Worm (Caenorhabditis elegans) whole organism, L1 larva: ENCODE data around the gene srd-26.

ENCODE experiments used
- C04F5.9 ChIP-seq: sonication (generic microtip); optimal IDR thresholded peaks from 2 replicates; lab custom pipeline; 2016; ENCODE audit warnings: missing genetic modification characterization, missing compliant biosample characterization
- C16A3.4 ChIP-seq: fragments of 150-350 bp; optimal IDR thresholded peaks from 2 replicates; lab custom pipeline; 2014; ENCODE audit warnings: missing biosample characterization, missing genetic modification characterization
- F16B12.6 ChIP-seq: fragments of 150-350 bp; optimal IDR thresholded peaks from 2 replicates; lab custom pipeline; 2014; ENCODE audit warnings: missing biosample characterization, missing genetic modification characterization
- Y116A8C.19 ChIP-seq: sonication (generic microtip); optimal IDR thresholded peaks from 2 replicates; lab custom pipeline; 2016; ENCODE audit warnings: missing compliant biosample characterization, missing genetic modification characterization, borderline replicate concordance
- aha-1 ChIP-seq: fragments of 150-350 bp; optimal IDR thresholded peaks from 2 replicates; lab custom pipeline; 2014; ENCODE audit warnings: missing biosample characterization, missing genetic modification characterization
- alr-1 ChIP-seq: fragments of 200-800 bp; sonication (Bioruptor generic); optimal IDR thresholded peaks from 2 replicates; lab custom pipeline; 2018; ENCODE audit warnings: borderline replicate concordance, mild to moderate bottlenecking, missing genetic modification characterization, missing compliant biosample characterization
- ama-1 ChIP-seq: fragments of 150-350 bp; optimal IDR thresholded peaks from 2 replicates; lab custom pipeline; 2014
- ceh-63 ChIP-seq: fragments of 200-800 bp; sonication (Bioruptor generic); optimal IDR thresholded peaks from 2 replicates; lab custom pipeline; 2018; ENCODE audit warnings: mild to moderate bottlenecking, missing genetic modification characterization, missing compliant biosample characterization
- ceh-82 ChIP-seq, 3 experiments: fragments of 150-350 bp in 1 of 3; sonication (generic microtip) in 2 of 3; optimal IDR thresholded peaks; 2 replicates each; lab custom pipeline; 2014 to 2017; ENCODE audit warnings: missing biosample characterization in 3 of 3, missing genetic modification characterization in 3 of 3
- ceh-88 ChIP-seq: fragments of 200-800 bp; sonication (Bioruptor generic); IDR thresholded peaks from 2 replicates; pipeline ENCODE4 v1.3.6; 2022; ENCODE audit warnings: missing genetic modification characterization, missing compliant biosample characterization
- ceh-90 ChIP-seq: sonication (generic microtip); optimal IDR thresholded peaks from 2 replicates; lab custom pipeline; 2016; ENCODE audit warnings: missing genetic modification characterization, missing compliant biosample characterization
- ces-1 ChIP-seq: fragments of 150-350 bp; optimal IDR thresholded peaks from 2 replicates; lab custom pipeline; 2014; ENCODE audit warnings: missing biosample characterization, missing genetic modification reagents, missing genetic modification characterization
- dpl-1 ChIP-seq, 3 experiments: fragments of 150-350 bp in 2 of 3; sonication (generic microtip) in 1 of 3; optimal IDR thresholded peaks; 2 replicates each; lab custom pipeline; 2014 to 2017; ENCODE audit warnings: missing biosample characterization in 3 of 3, missing genetic modification characterization in 3 of 3, missing genetic modification reagents in 3 of 3
- dsc-1 ChIP-seq: sonication (generic microtip); optimal IDR thresholded peaks from 2 replicates; lab custom pipeline; 2016; ENCODE audit warnings: mild to moderate bottlenecking, missing genetic modification characterization, missing compliant biosample characterization
- egl-13 ChIP-seq: sonication (generic microtip); optimal IDR thresholded peaks from 2 replicates; lab custom pipeline; 2016; ENCODE audit warnings: missing genotype, missing genetic modification reagents, missing genetic modification characterization, missing compliant biosample characterization
- elt-2 ChIP-seq: sonication (generic microtip); optimal IDR thresholded peaks from 2 replicates; lab custom pipeline; 2016; ENCODE audit warnings: missing genetic modification characterization, mild to moderate bottlenecking, inconsistent platforms, missing compliant biosample characterization, missing genetic modification reagents
- ets-5 ChIP-seq: fragments of 200-800 bp; sonication (Bioruptor generic); IDR thresholded peaks from 2 replicates; pipeline ENCODE4 v1.3.6; 2022; ENCODE audit warnings: missing genetic modification characterization, missing compliant biosample characterization
- fkh-10 ChIP-seq: sonication (generic microtip); optimal IDR thresholded peaks from 2 replicates; lab custom pipeline; 2017; ENCODE audit warnings: missing biosample characterization, missing genetic modification reagents, missing genetic modification characterization
- fkh-4 ChIP-seq: sonication (generic microtip); optimal IDR thresholded peaks from 2 replicates; lab custom pipeline; 2016; ENCODE audit warnings: missing compliant biosample characterization, missing genetic modification characterization, borderline replicate concordance
- fkh-8 ChIP-seq: sonication (generic microtip); optimal IDR thresholded peaks from 2 replicates; lab custom pipeline; 2016; ENCODE audit warnings: mild to moderate bottlenecking, missing genetic modification characterization, missing compliant biosample characterization
- fos-1 ChIP-seq: fragments of 150-350 bp; optimal IDR thresholded peaks from 2 replicates; lab custom pipeline; 2014; ENCODE audit warnings: missing biosample characterization, missing genetic modification characterization
- grh-1 ChIP-seq: fragments of 200-800 bp; sonication (Bioruptor generic); IDR thresholded peaks from 2 replicates; pipeline ENCODE4 v1.3.6; 2022; ENCODE audit warnings: missing genetic modification reagents, missing genetic modification characterization, missing compliant biosample characterization
- hlh-17 ChIP-seq: fragments of 200-800 bp; sonication (Bioruptor generic); optimal IDR thresholded peaks from 2 replicates; lab custom pipeline; 2018; ENCODE audit warnings: missing genetic modification characterization, mild to moderate bottlenecking, missing compliant biosample characterization, moderate library complexity, borderline replicate concordance
- hlh-4 ChIP-seq: sonication (generic microtip); optimal IDR thresholded peaks from 2 replicates; lab custom pipeline; 2016; ENCODE audit warnings: mild to moderate bottlenecking, missing genetic modification characterization, missing compliant biosample characterization
- isw-1 ChIP-seq: fragments of 200-800 bp; sonication (Bioruptor generic); IDR thresholded peaks from 2 replicates; pipeline ENCODE4 v1.3.6; 2022; ENCODE audit warnings: missing genetic modification characterization, missing compliant biosample characterization
- lin-13 ChIP-seq: fragments of 150-350 bp; optimal IDR thresholded peaks from 2 replicates; lab custom pipeline; 2014; ENCODE audit warnings: missing biosample characterization, missing genetic modification reagents, missing genetic modification characterization
- lin-15B ChIP-seq: fragments of 150-350 bp; sonication (generic microtip); optimal IDR thresholded peaks from 3 replicates; lab custom pipeline; 2014; ENCODE audit warnings: missing biosample characterization, missing genetic modification characterization
- lin-35 ChIP-seq, 2 experiments: fragments of 150-350 bp; optimal IDR thresholded peaks; 2 replicates each; lab custom pipeline; 2014; ENCODE audit warnings: missing biosample characterization in 2 of 2, missing genetic modification characterization in 2 of 2, missing genetic modification reagents in 2 of 2
- lin-39 ChIP-seq: fragments of 150-350 bp; optimal IDR thresholded peaks from 2 replicates; lab custom pipeline; 2014; ENCODE audit warnings: missing biosample characterization, missing genetic modification reagents, missing genetic modification characterization
- lir-3 ChIP-seq: sonication (generic microtip); optimal IDR thresholded peaks from 2 replicates; lab custom pipeline; 2016; ENCODE audit warnings: mild to moderate bottlenecking, missing genetic modification characterization, moderate library complexity, missing compliant biosample characterization; ENCODE audit not compliant: poor library complexity
- lsy-2 ChIP-seq, 2 experiments: fragments of 150-350 bp; optimal IDR thresholded peaks; 2 replicates each; lab custom pipeline; 2014; ENCODE audit warnings: missing biosample characterization in 2 of 2, missing genetic modification characterization in 2 of 2
- mef-2 ChIP-seq: fragments of 150-350 bp; optimal IDR thresholded peaks from 2 replicates; lab custom pipeline; 2014; ENCODE audit warnings: missing biosample characterization, missing genetic modification characterization
- mep-1 ChIP-seq: fragments of 150-350 bp; optimal IDR thresholded peaks from 2 replicates; lab custom pipeline; 2014; ENCODE audit warnings: missing biosample characterization, missing genetic modification characterization
- nhr-11 ChIP-seq: fragments of 150-350 bp; optimal IDR thresholded peaks from 2 replicates; lab custom pipeline; 2014; ENCODE audit warnings: missing biosample characterization, missing genetic modification characterization
- nhr-12 ChIP-seq: sonication (generic microtip); optimal IDR thresholded peaks from 2 replicates; lab custom pipeline; 2017; ENCODE audit warnings: missing biosample characterization, missing genetic modification characterization
- nhr-20 ChIP-seq: sonication (generic microtip); optimal IDR thresholded peaks from 2 replicates; lab custom pipeline; 2016; ENCODE audit warnings: mild to moderate bottlenecking, missing genetic modification characterization, missing compliant biosample characterization
- nhr-28 ChIP-seq: fragments of 150-350 bp; optimal IDR thresholded peaks from 2 replicates; lab custom pipeline; 2014; ENCODE audit warnings: missing biosample characterization, missing genetic modification characterization
- nhr-71 ChIP-seq: sonication (generic microtip); optimal IDR thresholded peaks from 2 replicates; lab custom pipeline; 2016; ENCODE audit warnings: mild to moderate bottlenecking, missing genetic modification characterization, moderate library complexity, missing compliant biosample characterization
- nhr-77 ChIP-seq: fragments of 150-350 bp; optimal IDR thresholded peaks from 2 replicates; lab custom pipeline; 2014; ENCODE audit warnings: missing biosample characterization, missing genetic modification characterization
- nhr-90 ChIP-seq: sonication (generic microtip); optimal IDR thresholded peaks from 2 replicates; lab custom pipeline; 2016; ENCODE audit warnings: mild to moderate bottlenecking, missing genetic modification characterization, missing compliant biosample characterization; ENCODE audit not compliant: poor library complexity
- pag-3 ChIP-seq: sonication (generic microtip); optimal IDR thresholded peaks from 2 replicates; lab custom pipeline; 2017; ENCODE audit warnings: missing genetic modification characterization, mild to moderate bottlenecking, missing compliant biosample characterization, antibody characterized with exemption, borderline replicate concordance; ENCODE audit not compliant: insufficient read depth
- rnt-1 ChIP-seq: sonication (generic microtip); optimal IDR thresholded peaks from 2 replicates; lab custom pipeline; 2016; ENCODE audit warnings: mild to moderate bottlenecking, missing genetic modification characterization, moderate library complexity, missing compliant biosample characterization
- snpc-4 ChIP-seq: fragments of 150-350 bp; optimal IDR thresholded peaks from 2 replicates; lab custom pipeline; 2014; ENCODE audit warnings: missing biosample characterization, missing genetic modification characterization
- swsn-7 ChIP-seq: sonication (generic microtip); optimal IDR thresholded peaks from 2 replicates; lab custom pipeline; 2016; ENCODE audit warnings: missing genetic modification characterization, missing compliant biosample characterization
- tbx-2 ChIP-seq: sonication (generic microtip); optimal IDR thresholded peaks from 2 replicates; lab custom pipeline; 2016; ENCODE audit warnings: missing genetic modification characterization, missing compliant biosample characterization
- tlp-1 ChIP-seq: fragments of 150-350 bp; optimal IDR thresholded peaks from 2 replicates; lab custom pipeline; 2014; ENCODE audit warnings: missing biosample characterization, missing genetic modification characterization
- unc-30 ChIP-seq: sonication (generic microtip); optimal IDR thresholded peaks from 2 replicates; lab custom pipeline; 2017; ENCODE audit warnings: missing biosample characterization, missing genetic modification characterization
- unc-62 ChIP-seq: fragments of 150-350 bp; optimal IDR thresholded peaks from 2 replicates; lab custom pipeline; 2014; ENCODE audit warnings: missing biosample characterization, missing genetic modification reagents, missing genetic modification characterization
- unc-86 ChIP-seq: sonication (generic microtip); optimal IDR thresholded peaks from 2 replicates; lab custom pipeline; 2016; ENCODE audit warnings: missing genetic modification characterization, missing compliant biosample characterization
- unc-98 ChIP-seq: fragments of 200-800 bp; sonication (Bioruptor generic); IDR thresholded peaks from 2 replicates; pipeline ENCODE4 v1.3.6; 2022; ENCODE audit warnings: missing genetic modification characterization, missing compliant biosample characterization
- vab-15 ChIP-seq: sonication (generic microtip); optimal IDR thresholded peaks from 2 replicates; lab custom pipeline; 2017; ENCODE audit warnings: missing genotype, mild to moderate bottlenecking, missing genetic modification characterization, missing compliant biosample characterization
- zip-4 ChIP-seq: fragments of 200-800 bp; sonication (Bioruptor generic); optimal IDR thresholded peaks from 2 replicates; lab custom pipeline; 2018; ENCODE audit warnings: mild to moderate bottlenecking, missing genetic modification characterization, moderate library complexity, missing compliant biosample characterization
- ztf-4 ChIP-seq: fragments of 150-350 bp; optimal IDR thresholded peaks from 2 replicates; lab custom pipeline; 2014; ENCODE audit warnings: missing biosample characterization, missing genetic modification characterization

srd-26 gene

ce11 chrV:14185438-14185837 is 22.6 kb upstream of the srd-26 start, which contains the start of the genes trm-1 and ints-2 (continued):
- TF ChIP-seq grh-1 (GFP tag; lab: Robert Waterston, UW) (peak; percentile 45), ama-1 (lab: Kevin White, UChicago) (no peak), lin-35 (GFP tag; optimal IDR thresholded peaks at IDR 0.05; lab: Kevin White, UChicago) (peak; percentile 70 to 82), ceh-88 (GFP tag; lab: Robert Waterston, UW) (no peak), nhr-12 (tag; lab: Kevin White, UChicago) (no peak), ceh-82 (tag; optimal IDR thresholded peaks at IDR 0.05; lab: Kevin White, UChicago) (peak; percentile 61 to 69 (median 65)), swsn-7 (tag; lab: Kevin White, UChicago) (peak; percentile 71), nhr-90 (tag; lab: Kevin White, UChicago) (peak; percentile 57), elt-2 (no peak), lin-39 (tag; lab: Kevin White, UChicago) (peak; percentile 33), aha-1 (no peak), fkh-4 (no peak), nhr-11 (tag; lab: Kevin White, UChicago) (no peak), ceh-90 (tag; lab: Kevin White, UChicago) (peak; percentile 39), ztf-4 (tag; lab: Kevin White, UChicago) (no peak), nhr-77 (tag; lab: Kevin White, UChicago) (peak; percentile 33), nhr-20 (tag; lab: Kevin White, UChicago) (peak; percentile 68), dsc-1 (peak; percentile 71), tlp-1 (tag; lab: Kevin White, UChicago) (no peak), ceh-63 (GFP tag; lab: Kevin White, UChicago) (no peak), hlh-17 (GFP tag; lab: Kevin White, UChicago) (no peak), egl-13 (tag; lab: Kevin White, UChicago) (no peak), C04F5.9 (tag; lab: Kevin White, UChicago) (peak; percentile 12), mef-2 (tag; lab: Kevin White, UChicago) (no peak), dpl-1 (GFP tag; optimal IDR thresholded peaks at IDR 0.05; lab: Kevin White, UChicago) (peak; percentile 37 to 76 (median 74)), ets-5 (GFP tag; lab: Robert Waterston, UW) (no peak), C16A3.4 (tag; lab: Kevin White, UChicago) (peak; percentile 52), nhr-28 (tag; lab: Kevin White, UChicago) (no peak), unc-98 (GFP tag; lab: Robert Waterston, UW) (no peak), fkh-10 (GFP tag; lab: Kevin White, UChicago) (no peak), unc-30 (tag; lab: Kevin White, UChicago) (no peak), ces-1 (GFP tag; lab: Kevin White, UChicago) (no peak), snpc-4 (tag; lab: Kevin White, UChicago) (peak; percentile 54), pag-3 (tag; lab: Kevin White, UChicago) (no peak), isw-1 (GFP tag; lab: Robert Waterston, UW) (peak; percentile 30), zip-4 (GFP tag; lab: Kevin White, UChicago) (peak; percentile 44), lsy-2 (tag; optimal IDR thresholded peaks at IDR 0.05; lab: Kevin White, UChicago) (peak; percentile 67 to 84), vab-15 (tag; lab: Kevin White, UChicago) (peak; percentile 50), F16B12.6 (tag; lab: Kevin White, UChicago) (peak; percentile 10), fos-1 (tag; lab: Kevin White, UChicago) (peak; percentile 25), hlh-4 (tag; lab: Kevin White, UChicago) (no peak), lir-3 (tag; lab: Kevin White, UChicago) (peak; percentile 40), lin-15B (tag; lab: Kevin White, UChicago) (peak; percentile 86), unc-62 (no peak), lin-13 (peak; percentile 41), rnt-1 (tag; lab: Kevin White, UChicago) (peak; percentile 89), fkh-8 (peak; percentile 48), alr-1 (tag; lab: Kevin White, UChicago) (no peak), nhr-71 (tag; lab: Kevin White, UChicago) (peak; percentile 84), unc-86 (tag; lab: Kevin White, UChicago) (peak; percentile 41), mep-1 (tag; lab: Kevin White, UChicago) (peak; percentile 83), tbx-2 (peak; percentile 67), Y116A8C.19 (tag; lab: Kevin White, UChicago) (no peak)
